Fruit fly (Drosophila melanogaster) whole organism, embryonic: Measurements from ENCODE around the gene frtz.

Source experiments
- Atf-2 ChIP-seq: fragments of 200-800 bp; sonication (Bioruptor generic); optimal IDR thresholded peaks from 2 replicates; lab custom pipeline; 2016; ENCODE audit warnings: missing biosample characterization, missing genetic modification characterization
- Awh ChIP-seq: fragments of 200-800 bp; sonication (Bioruptor generic); IDR thresholded peaks from 2 replicates; pipeline ENCODE4, ENCODE4 v1.3.6; 2022; ENCODE audit warnings: missing biosample characterization, missing genetic modification characterization
- Bdp1 ChIP-seq: fragments of 200-800 bp; sonication (Bioruptor generic); optimal IDR thresholded peaks from 3 replicates; lab custom pipeline; 2016; ENCODE audit warnings: missing biosample characterization, missing genetic modification characterization
- CG10431 ChIP-seq: fragments of 200-800 bp; sonication (Bioruptor generic); optimal IDR thresholded peaks from 3 replicates; lab custom pipeline; 2018; ENCODE audit warnings: missing biosample characterization, mild to moderate bottlenecking, missing genetic modification characterization
- CG12219 ChIP-seq: fragments of 200-800 bp; sonication (Bioruptor generic); optimal IDR thresholded peaks from 3 replicates; lab custom pipeline; 2018; ENCODE audit warnings: missing biosample characterization, mild to moderate bottlenecking, missing genetic modification characterization
- CG13775 ChIP-seq: fragments of 200-800 bp; sonication (Bioruptor generic); optimal IDR thresholded peaks from 3 replicates; lab custom pipeline; 2017; ENCODE audit warnings: missing biosample characterization, mild to moderate bottlenecking, missing genetic modification characterization
- CG14014 ChIP-seq: fragments of 200-800 bp; sonication (Bioruptor generic); IDR thresholded peaks from 2 replicates; pipeline ENCODE4 v1.3.6; 2022; ENCODE audit warnings: missing biosample characterization, missing genetic modification characterization
- CG15011 ChIP-seq: fragments of 200-800 bp; sonication (Bioruptor generic); optimal IDR thresholded peaks from 3 replicates; lab custom pipeline; 2018; ENCODE audit warnings: missing biosample characterization, mild to moderate bottlenecking, missing genetic modification characterization
- CG1792 ChIP-seq: fragments of 200-800 bp; sonication (Bioruptor generic); optimal IDR thresholded peaks from 2 replicates; lab custom pipeline; 2016; ENCODE audit warnings: missing biosample characterization, missing genetic modification characterization
- CG30403 ChIP-seq: fragments of 200-800 bp; sonication (Bioruptor generic); optimal IDR thresholded peaks from 3 replicates; lab custom pipeline; 2016; ENCODE audit warnings: missing biosample characterization, missing genetic modification characterization
- CG3163 ChIP-seq: fragments of 200-800 bp; sonication (Bioruptor generic); optimal IDR thresholded peaks from 3 replicates; lab custom pipeline; 2016; ENCODE audit warnings: missing biosample characterization, missing genetic modification characterization
- CG4328 ChIP-seq: fragments of 200-800 bp; sonication (Bioruptor generic); optimal IDR thresholded peaks from 3 replicates; lab custom pipeline; 2017; ENCODE audit warnings: missing biosample characterization, missing genetic modification reagents, missing genetic modification characterization
- CG6791 ChIP-seq: fragments of 200-800 bp; sonication (Bioruptor generic); IDR thresholded peaks from 3 replicates; pipeline ENCODE4 v1.3.6; 2022; ENCODE audit warnings: missing biosample characterization, missing genetic modification characterization; ENCODE audit not compliant: partially characterized antibody
- CG9727 ChIP-seq: fragments of 200-800 bp; sonication (Bioruptor generic); optimal IDR thresholded peaks from 3 replicates; lab custom pipeline; 2017; ENCODE audit warnings: missing biosample characterization, mild to moderate bottlenecking, missing genetic modification characterization
- Dek ChIP-seq: fragments of 200-800 bp; sonication (Bioruptor generic); optimal IDR thresholded peaks from 3 replicates; lab custom pipeline; 2019; ENCODE audit warnings: missing biosample characterization, mild to moderate bottlenecking, missing genetic modification characterization, moderate library complexity
- Dll ChIP-seq: fragments of 200-800 bp; sonication (Bioruptor generic); IDR thresholded peaks from 4 replicates; pipeline ENCODE4 v1.3.6; 2022; ENCODE audit warnings: missing biosample characterization, missing genetic modification characterization; ENCODE audit not compliant: partially characterized antibody
- Doc2 ChIP-seq: fragments of 200-800 bp; sonication (Bioruptor generic); IDR thresholded peaks from 2 replicates; pipeline ENCODE4 v1.3.6; 2022; ENCODE audit warnings: missing biosample characterization, missing genetic modification characterization
- Dp ChIP-seq: fragments of 200-800 bp; sonication (Bioruptor generic); optimal IDR thresholded peaks from 2 replicates; lab custom pipeline; 2018; ENCODE audit warnings: missing biosample characterization, mild to moderate bottlenecking, missing genetic modification characterization, moderate library complexity
- E2f2 ChIP-seq: fragments of 200-800 bp; sonication (Bioruptor generic); IDR thresholded peaks from 2 replicates; pipeline ENCODE4 v1.3.6; 2022; ENCODE audit warnings: missing biosample characterization, missing genetic modification characterization
- Eip74EF ChIP-seq, 2 experiments: fragments of 200-800 bp in 1 of 2; fragments of >200 bp in 1 of 2; sonication (Bioruptor generic) in 1 of 2; optimal IDR thresholded peaks; 2 replicates each; lab custom pipeline; 2017 to 2019; ENCODE audit warnings: missing biosample characterization in 2 of 2, missing genetic modification characterization in 2 of 2, mild to moderate bottlenecking in 1 of 2, moderate library complexity in 1 of 2
- HLH3B ChIP-seq: fragments of 200-800 bp; sonication (Bioruptor generic); IDR thresholded peaks from 2 replicates; pipeline ENCODE4 v1.3.6; 2022; ENCODE audit warnings: missing biosample characterization, missing genetic modification characterization
- Hr78 ChIP-seq, 2 experiments: fragments of 200-800 bp in 1 of 2; fragments of >200 bp in 1 of 2; sonication (Bioruptor generic) in 1 of 2; optimal IDR thresholded peaks; 2 replicates each; lab custom pipeline; 2017 to 2019; ENCODE audit warnings: missing biosample characterization in 2 of 2, missing genetic modification characterization in 2 of 2, mild to moderate bottlenecking in 1 of 2, moderate library complexity in 1 of 2
- Mad ChIP-seq: fragments of 200-800 bp; sonication (Bioruptor generic); optimal IDR thresholded peaks from 2 replicates; lab custom pipeline; 2016; ENCODE audit warnings: missing biosample characterization, missing genetic modification characterization
- Mes4 ChIP-seq: fragments of 200-800 bp; sonication (Bioruptor generic); optimal IDR thresholded peaks from 2 replicates; lab custom pipeline; 2016; ENCODE audit warnings: missing biosample characterization, missing genetic modification characterization
- NC2α ChIP-seq: fragments of 200-800 bp; sonication (Bioruptor generic); optimal IDR thresholded peaks from 2 replicates; lab custom pipeline; 2016; ENCODE audit warnings: missing biosample characterization, missing genetic modification characterization
- Nf-YC ChIP-seq: fragments of 200-800 bp; optimal IDR thresholded peaks from 3 replicates; lab custom pipeline; 2019; ENCODE audit warnings: missing biosample characterization, mild to moderate bottlenecking, missing genetic modification characterization, moderate library complexity
- Opbp ChIP-seq: fragments of 200-800 bp; sonication (Bioruptor generic); IDR thresholded peaks from 3 replicates; pipeline ENCODE4 v1.3.6; 2022; ENCODE audit warnings: missing biosample characterization, missing genetic modification characterization; ENCODE audit not compliant: partially characterized antibody
- Rfx ChIP-seq: fragments of 200-800 bp; sonication (Bioruptor generic); IDR thresholded peaks from 2 replicates; pipeline ENCODE4 v1.3.6; 2022; ENCODE audit warnings: missing biosample characterization, missing genetic modification characterization
- bigmax ChIP-seq: fragments of 200-800 bp; sonication (Bioruptor generic); optimal IDR thresholded peaks from 2 replicates; lab custom pipeline; 2018; ENCODE audit warnings: missing biosample characterization, mild to moderate bottlenecking, missing genetic modification characterization
- bsh ChIP-seq, 2 experiments: fragments of 200-800 bp; sonication (Bioruptor generic); optimal IDR thresholded peaks; 2 replicates each; lab custom pipeline; 2017 to 2018; ENCODE audit warnings: mild to moderate bottlenecking in 2 of 2, missing biosample characterization in 2 of 2, missing genetic modification characterization in 2 of 2, moderate library complexity in 1 of 2
- dysf ChIP-seq: fragments of 200-800 bp; sonication (Bioruptor generic); IDR thresholded peaks from 3 replicates; pipeline ENCODE4 v1.3.6; 2022; ENCODE audit warnings: missing biosample characterization, missing genetic modification characterization
- fd96Cb ChIP-seq: fragments of 200-800 bp; sonication (Bioruptor generic); optimal IDR thresholded peaks from 2 replicates; lab custom pipeline; 2018; ENCODE audit warnings: missing biosample characterization, mild to moderate bottlenecking, missing genetic modification characterization, moderate library complexity
- gsb-n ChIP-seq: fragments of 200-800 bp; sonication (Bioruptor generic); optimal IDR thresholded peaks from 3 replicates; lab custom pipeline; 2018; ENCODE audit warnings: missing biosample characterization, mild to moderate bottlenecking, missing genetic modification characterization
- h ChIP-seq: fragments of >200 bp; optimal IDR thresholded peaks from 2 replicates; lab custom pipeline; 2017
- hb ChIP-seq: fragments of 200-800 bp; sonication (Bioruptor generic); IDR thresholded peaks from 3 replicates; pipeline ENCODE4 v1.3.6; 2022; ENCODE audit warnings: missing biosample characterization, missing genetic modification characterization; ENCODE audit not compliant: partially characterized antibody
- hkb ChIP-seq, 2 experiments: fragments of 200-800 bp in 1 of 2; fragments of >200 bp in 1 of 2; sonication (Bioruptor generic) in 1 of 2; IDR thresholded peaks in 1 of 2; optimal IDR thresholded peaks in 1 of 2; 2 replicates each; pipeline versions ENCODE4 v1.3.6 to Lab custom; 2017 to 2022; ENCODE audit warnings: missing biosample characterization in 1 of 2, missing genetic modification characterization in 1 of 2
- nerfin-1 ChIP-seq: fragments of 200-800 bp; sonication (Bioruptor generic); optimal IDR thresholded peaks from 3 replicates; lab custom pipeline; 2019; ENCODE audit warnings: missing biosample characterization, mild to moderate bottlenecking, missing genetic modification characterization, moderate library complexity
- odd ChIP-seq: fragments of 200-800 bp; sonication (Bioruptor generic); optimal IDR thresholded peaks from 2 replicates; lab custom pipeline; 2017; ENCODE audit warnings: missing biosample characterization, mild to moderate bottlenecking, missing genetic modification characterization
- pb ChIP-seq: fragments of 200-800 bp; sonication (Bioruptor generic); optimal IDR thresholded peaks from 3 replicates; lab custom pipeline; 2016; ENCODE audit warnings: missing biosample characterization, missing genetic modification characterization
- phol ChIP-seq: fragments of 200-800 bp; sonication (Bioruptor generic); optimal IDR thresholded peaks from 3 replicates; lab custom pipeline; 2018; ENCODE audit warnings: missing biosample characterization, mild to moderate bottlenecking, missing genetic modification characterization, moderate library complexity
- prd ChIP-seq, 3 experiments: fragments of >200 bp in 2 of 3; fragments of 200-800 bp in 1 of 3; sonication (Bioruptor generic) in 1 of 3; optimal IDR thresholded peaks in 2 of 3; IDR thresholded peaks in 1 of 3; 2 replicates in 2 of 3; 3 replicates in 1 of 3; pipeline versions ENCODE4 v1.3.6 to Lab custom; 2017 to 2022; ENCODE audit warnings: missing biosample characterization in 1 of 3, missing genetic modification characterization in 1 of 3
- pros ChIP-seq: fragments of 200-800 bp; sonication (Bioruptor generic); optimal IDR thresholded peaks from 3 replicates; lab custom pipeline; 2019; ENCODE audit warnings: missing biosample characterization, mild to moderate bottlenecking, missing genetic modification characterization, moderate library complexity
- sens-2 ChIP-seq: fragments of 200-800 bp; sonication (Bioruptor generic); IDR thresholded peaks from 2 replicates; pipeline ENCODE4 v1.3.6; 2022; ENCODE audit warnings: missing biosample characterization, missing genetic modification characterization
- sim ChIP-seq: fragments of 200-800 bp; sonication (Bioruptor generic); IDR thresholded peaks from 2 replicates; pipeline ENCODE4 v1.3.6; 2022; ENCODE audit warnings: missing biosample characterization, missing genetic modification characterization
- so ChIP-seq: fragments of 200-800 bp; sonication (Bioruptor generic); IDR thresholded peaks from 3 replicates; pipeline ENCODE4 v1.3.6; 2022; ENCODE audit warnings: missing biosample characterization, missing genetic modification characterization
- stc ChIP-seq: fragments of 200-800 bp; sonication (Bioruptor generic); IDR thresholded peaks from 2 replicates; pipeline ENCODE4 v1.3.6; 2022; ENCODE audit warnings: missing biosample characterization, missing genetic modification characterization
- sug ChIP-seq: fragments of 200-800 bp; optimal IDR thresholded peaks from 2 replicates; lab custom pipeline; 2019; ENCODE audit warnings: missing biosample characterization, mild to moderate bottlenecking, missing genetic modification characterization, moderate library complexity
- tx ChIP-seq: fragments of 200-800 bp; sonication (Bioruptor generic); optimal IDR thresholded peaks from 2 replicates; lab custom pipeline; 2016; ENCODE audit warnings: missing biosample characterization, missing genetic modification characterization
- unpg ChIP-seq: fragments of 200-800 bp; sonication (Bioruptor generic); optimal IDR thresholded peaks from 3 replicates; lab custom pipeline; 2018; ENCODE audit warnings: missing biosample characterization, mild to moderate bottlenecking, missing genetic modification characterization, moderate library complexity
- wor ChIP-seq: fragments of 200-800 bp; sonication (Bioruptor generic); IDR thresholded peaks from 2 replicates; pipeline ENCODE4 v1.3.6; 2022; ENCODE audit warnings: missing biosample characterization, missing genetic modification characterization
- zfh1 ChIP-seq: fragments of 200-800 bp; sonication (Bioruptor generic); IDR thresholded peaks from 3 replicates; pipeline ENCODE4 v1.3.6; 2022; ENCODE audit warnings: missing biosample characterization, missing genetic modification characterization

The frtz gene

dm6 chr2L:1751953-1752352, 36.3 kb upstream of the frtz start, which contains the start of the genes CG17712 and CG17648 (continued):
- TF ChIP-seq Atf-2 (GFP tag; lab: Kevin White, UChicago) (no peak), odd (GFP tag; lab: Kevin White, UChicago) (no peak), prd (optimal IDR thresholded peaks at IDR 0.05; lab: Kevin White, UChicago) (no peak), prd (GFP tag; IDR thresholded peaks at IDR 0.05; lab: Robert Waterston, UW) (no peak), HLH3B (GFP tag; lab: Robert Waterston, UW) (no peak), Eip74EF (GFP tag; optimal IDR thresholded peaks at IDR 0.05; lab: Kevin White, UChicago) (no peak), stc (GFP tag; lab: Robert Waterston, UW) (no peak), CG12219 (GFP tag; lab: Kevin White, UChicago) (no peak), CG30403 (no peak), CG15011 (GFP tag; lab: Kevin White, UChicago) (no peak), dysf (GFP tag; lab: Robert Waterston, UW) (no peak), sim (GFP tag; lab: Robert Waterston, UW) (no peak), wor (no peak), NC2α (no peak), Hr78 (GFP tag; optimal IDR thresholded peaks at IDR 0.05; lab: Kevin White, UChicago) (no peak), CG3163 (GFP tag; lab: Kevin White, UChicago) (no peak), Nf-YC (tag; lab: Kevin White, UChicago) (no peak), Awh (GFP tag; lab: Robert Waterston, UW) (no peak), pros (GFP tag; lab: Kevin White, UChicago) (no peak), CG4328 (GFP tag; lab: Kevin White, UChicago) (no peak), Mes4 (GFP tag; lab: Kevin White, UChicago) (no peak), Dll (GFP tag; lab: Robert Waterston, UW) (peak; percentile 90), unpg (no peak), Opbp (peak; percentile 84), E2f2 (GFP tag; lab: Robert Waterston, UW) (peak; percentile 56), gsb-n (no peak), nerfin-1 (peak; percentile 15), Dp (GFP tag; lab: Kevin White, UChicago) (peak; percentile 44), CG9727 (GFP tag; lab: Kevin White, UChicago) (no peak), h (lab: Kevin White, UChicago) (no peak), Doc2 (no peak), hkb (optimal IDR thresholded peaks at IDR 0.05; lab: Kevin White, UChicago) (no peak), hkb (GFP tag; IDR thresholded peaks at IDR 0.05; lab: Robert Waterston, UW) (no peak), Bdp1 (no peak), CG10431 (GFP tag; lab: Kevin White, UChicago) (no peak), sug (tag; lab: Kevin White, UChicago) (no peak), phol (tag; lab: Kevin White, UChicago) (no peak), Mad (GFP tag; lab: Kevin White, UChicago) (no peak), hb (GFP tag; lab: Robert Waterston, UW) (0 out of 3 replicates have a peak, but pooled peaks have one; percentile 26), CG13775 (GFP tag; lab: Kevin White, UChicago) (no peak), Rfx (GFP tag; lab: Robert Waterston, UW) (peak; percentile 45), CG1792 (GFP tag; lab: Kevin White, UChicago) (no peak), CG6791 (GFP tag; lab: Robert Waterston, UW) (peak; percentile 89), pb (GFP tag; lab: Kevin White, UChicago) (no peak), CG14014 (GFP tag; lab: Robert Waterston, UW) (no peak), bsh (GFP tag; optimal IDR thresholded peaks at IDR 0.05; lab: Kevin White, UChicago) (no peak), zfh1 (GFP tag; lab: Robert Waterston, UW) (no peak), so (no peak), sens-2 (GFP tag; lab: Robert Waterston, UW) (no peak), tx (no peak), fd96Cb (no peak), Dek (no peak), bigmax (no peak)
